Fruit fly (Drosophila melanogaster) Kc167 (cell line): ENCODE results near the gene CG12347.

Source experiments
- Myc ChIP-seq: fragments of >200 bp; optimal IDR thresholded peaks from 2 replicates; lab custom pipeline; 2017; ENCODE audit warnings: missing external identifiers
- Sin3A ChIP-seq: fragments of >200 bp; optimal IDR thresholded peaks from 2 replicates; lab custom pipeline; 2018; ENCODE audit warnings: missing external identifiers
- h ChIP-seq: fragments of >200 bp; optimal IDR thresholded peaks from 3 replicates; lab custom pipeline; 2018; ENCODE audit warnings: missing external identifiers
- insv ChIP-seq: fragments of >200 bp; optimal IDR thresholded peaks from 3 replicates; lab custom pipeline; 2018; ENCODE audit warnings: missing external identifiers
- psq ChIP-seq: fragments of >200 bp; optimal IDR thresholded peaks from 2 replicates; lab custom pipeline; 2017; ENCODE audit warnings: missing external identifiers
- ttk ChIP-seq: sonication (Bioruptor generic); optimal IDR thresholded peaks from 2 replicates; lab custom pipeline; 2017; ENCODE audit warnings: missing external identifiers

Gene CG12347

dm6 chr3R:17949362-17950121, 43.3 kb downstream of the CG12347 start:
- no peak for TF ChIP-seq Sin3A (lab: Kevin White, UChicago)
- no peak for TF ChIP-seq psq (lab: Kevin White, UChicago)
- TF ChIP-seq insv (lab: Kevin White, UChicago): no peak
- TF ChIP-seq Myc: no peak
- no peak for TF ChIP-seq h (lab: Kevin White, UChicago)
- no peak for TF ChIP-seq ttk (lab: Kevin White, UChicago)

dm6 chr3R:17950398-17950797, 44.2 kb downstream of the CG12347 start:
- no peak for TF ChIP-seq h (lab: Kevin White, UChicago)

- no peak for TF ChIP-seq h (lab: Kevin White, UChicago)
- TF ChIP-seq ttk (lab: Kevin White, UChicago): no peak
- no peak for TF ChIP-seq Sin3A (lab: Kevin White, UChicago)
- no peak for TF ChIP-seq Myc
- TF ChIP-seq psq (lab: Kevin White, UChicago): no peak
- TF ChIP-seq insv (lab: Kevin White, UChicago): no peak
Observed at dm6 chr3R:17951285-17951684, 45.0 kb downstream of the CG12347 start.

- no peak for TF ChIP-seq psq (lab: Kevin White, UChicago)
- TF ChIP-seq insv (lab: Kevin White, UChicago): no peak
- no peak for TF ChIP-seq h (lab: Kevin White, UChicago)
- TF ChIP-seq Myc: no peak
- no peak for TF ChIP-seq Sin3A (lab: Kevin White, UChicago)
- no peak for TF ChIP-seq ttk (lab: Kevin White, UChicago)
Observed at dm6 chr3R:17951780-17952179, 45.5 kb downstream of the CG12347 start.

dm6 chr3R:17952412-17952811, 46.2 kb downstream of the CG12347 start:
- TF ChIP-seq Myc (no peak), insv (lab: Kevin White, UChicago) (no peak), ttk (lab: Kevin White, UChicago) (no peak), psq (lab: Kevin White, UChicago) (no peak), h (lab: Kevin White, UChicago) (no peak), Sin3A (lab: Kevin White, UChicago) (no peak)

- TF ChIP-seq ttk (lab: Kevin White, UChicago) (no peak), Myc (no peak), Sin3A (lab: Kevin White, UChicago) (no peak), insv (lab: Kevin White, UChicago) (no peak), psq (lab: Kevin White, UChicago) (no peak), h (lab: Kevin White, UChicago) (no peak)
Observed at dm6 chr3R:17953884-17954283, 47.6 kb downstream of the CG12347 start.

- no peak for TF ChIP-seq psq (lab: Kevin White, UChicago)
- no peak for TF ChIP-seq Sin3A (lab: Kevin White, UChicago)
- TF ChIP-seq ttk (lab: Kevin White, UChicago): no peak
- TF ChIP-seq h (lab: Kevin White, UChicago): no peak
- no peak for TF ChIP-seq insv (lab: Kevin White, UChicago)
- no peak for TF ChIP-seq Myc
Observed at dm6 chr3R:17955737-17956136, 49.5 kb downstream of the CG12347 start.
